Worm (Caenorhabditis elegans): ENCODE measurements around the gene R11G10.4.

The R11G10.4 gene

ce11 chrV:13497322-13497847 is 9.0 kb upstream of the R11G10.4 start, which contains the start of the genes eea-1 and gut-2 (continued):
- TF ChIP-seq nhr-237 (tag; optimal IDR thresholded peaks at IDR 0.05) (no peak), Y55F3AM.14 (GFP tag; optimal IDR thresholded peaks at IDR 0.05) (no peak), egl-27 (tag; optimal IDR thresholded peaks at IDR 0.05) (peak; percentile 20), fos-1 (tag; optimal IDR thresholded peaks at IDR 0.05) (peak; percentile 56), mbf-1 (tag; optimal IDR thresholded peaks at IDR 0.05) (no peak), nhr-129 (tag; optimal IDR thresholded peaks at IDR 0.05) (peak; percentile 56), F13H6.1 (tag; optimal IDR thresholded peaks at IDR 0.05) (peak; percentile 81), ZK546.5 (tag; optimal IDR thresholded peaks at IDR 0.05) (no peak), mdl-1 (tag; optimal IDR thresholded peaks at IDR 0.05) (no peak)

ce11 chrV:13499227-13499626 is 7.2 kb upstream of the R11G10.4 start:
- TF ChIP-seq aly-2 (tag; optimal IDR thresholded peaks at IDR 0.05) = no peak
- TF ChIP-seq dmd-4 (tag; optimal IDR thresholded peaks at IDR 0.05) = no peak
- no peak for TF ChIP-seq lin-11 (tag; optimal IDR thresholded peaks at IDR 0.05)

DNA sequence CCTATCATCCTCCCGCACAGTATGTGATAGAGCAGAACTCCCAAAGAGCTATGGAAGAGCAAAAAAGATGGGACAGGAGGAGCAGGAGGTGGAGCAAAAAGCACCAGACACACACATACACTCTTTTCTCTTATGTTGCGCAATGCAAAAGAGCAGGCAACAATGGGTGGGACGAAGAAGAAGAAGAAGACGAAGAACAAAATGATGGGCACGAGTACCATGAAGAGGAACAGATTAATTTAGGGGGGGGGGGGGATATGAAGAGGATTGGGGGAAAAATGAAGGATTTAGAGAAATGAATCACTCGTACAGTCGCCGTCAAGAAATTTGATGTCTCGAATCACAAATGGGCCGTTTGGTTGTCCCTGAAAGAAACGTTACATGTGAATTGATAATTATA is 5.2 kb downstream of the R11G10.4 start, which contains the start of gene avr-15:
Gene avr-15, minus strand, starts transcription at position 101 of the 400 bp plus-strand sequence.
- TF ChIP-seq skn-1 (tag; optimal IDR thresholded peaks at IDR 0.05) (no peak), F13H6.1 (tag; optimal IDR thresholded peaks at IDR 0.05) (no peak), R02D3.7 (tag; optimal IDR thresholded peaks at IDR 0.05) (no peak), mdl-1 (tag; optimal IDR thresholded peaks at IDR 0.05) (no peak), nhr-12 (tag; optimal IDR thresholded peaks at IDR 0.05) (no peak), C34F6.9 (tag; optimal IDR thresholded peaks at IDR 0.05) (no peak), ceh-82 (tag; optimal IDR thresholded peaks at IDR 0.05) (no peak)

DNA sequence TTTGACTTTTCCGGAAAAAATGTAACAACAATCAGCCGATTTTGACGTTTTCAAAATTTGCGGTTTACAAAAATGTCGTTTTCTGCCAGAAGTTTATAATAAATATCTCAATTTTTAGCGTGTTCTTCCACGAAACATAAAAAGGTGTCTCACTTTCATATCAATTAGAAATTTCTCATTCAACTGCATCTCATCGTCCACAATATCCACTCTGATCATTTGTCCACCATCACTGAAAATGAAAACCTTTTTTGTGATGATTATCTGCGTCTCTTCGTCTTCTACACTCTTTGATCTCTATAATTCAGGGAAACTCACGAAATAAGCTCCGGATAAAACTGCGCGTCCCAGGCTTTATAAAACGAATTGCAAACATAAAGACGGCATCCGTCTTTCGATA is 6.1 kb downstream of the R11G10.4 start:
- no peak for TF ChIP-seq sem-4 (tag; optimal IDR thresholded peaks at IDR 0.05)
- no peak for TF ChIP-seq dmd-4 (tag; optimal IDR thresholded peaks at IDR 0.05)
- no peak for TF ChIP-seq elt-3 (tag; optimal IDR thresholded peaks at IDR 0.05)
- no peak for TF ChIP-seq lsy-2 (tag; optimal IDR thresholded peaks at IDR 0.05)
- TF ChIP-seq snpc-4 (tag; optimal IDR thresholded peaks at IDR 0.05) = no peak
- TF ChIP-seq ztf-4 (tag; optimal IDR thresholded peaks at IDR 0.05) = no peak
- TF ChIP-seq peb-1 (tag; optimal IDR thresholded peaks at IDR 0.05) = no peak
- TF ChIP-seq skn-1 (tag; optimal IDR thresholded peaks at IDR 0.05) = no peak
- TF ChIP-seq lin-13 (GFP tag; optimal IDR thresholded peaks at IDR 0.05) = no peak
- no peak for TF ChIP-seq elt-1 (tag; optimal IDR thresholded peaks at IDR 0.05)
- no peak for TF ChIP-seq nhr-12 (tag; optimal IDR thresholded peaks at IDR 0.05)
- no peak for TF ChIP-seq lin-11 (tag; optimal IDR thresholded peaks at IDR 0.05)
- no peak for TF ChIP-seq nhr-25 (tag; optimal IDR thresholded peaks at IDR 0.05)
- TF ChIP-seq sma-9 (GFP tag; optimal IDR thresholded peaks at IDR 0.05) = no peak
- TF ChIP-seq sma-9 (tag; optimal IDR thresholded peaks at IDR 0.05) = no peak
- TF ChIP-seq mbf-1 (tag; optimal IDR thresholded peaks at IDR 0.05) = no peak
- no peak for TF ChIP-seq zag-1 (tag; optimal IDR thresholded peaks at IDR 0.05)
- TF ChIP-seq ztf-1 (GFP tag; conservative IDR thresholded peaks at IDR 0.05) = no peak

DNA sequence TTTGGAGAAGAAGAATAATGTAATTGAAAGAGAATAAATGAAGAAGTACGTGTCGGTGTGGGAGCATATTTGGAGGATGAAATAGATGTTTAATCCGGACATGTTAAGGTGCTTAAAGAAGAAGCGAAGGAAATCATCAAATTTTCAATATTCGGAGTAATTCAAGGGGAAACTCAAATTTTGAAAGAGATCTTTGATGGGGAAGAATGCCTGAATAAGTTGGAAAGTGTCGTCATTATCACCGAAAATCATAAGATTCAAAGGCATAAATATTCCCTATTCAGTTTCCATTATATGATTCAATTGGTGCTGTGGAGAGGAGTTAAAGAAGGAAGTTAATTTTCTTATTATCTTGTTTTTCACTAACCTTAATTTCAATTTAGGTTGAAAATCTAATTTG is 8.7 kb downstream of the R11G10.4 start, which contains the start of gene semi-1:
Gene semi-1, minus strand, starts transcription at position 101 of the 400 bp plus-strand sequence.
- no peak for TF ChIP-seq peb-1 (tag; optimal IDR thresholded peaks at IDR 0.05)
- TF ChIP-seq mbf-1 (tag; optimal IDR thresholded peaks at IDR 0.05) = no peak
- TF ChIP-seq sem-4 (tag; optimal IDR thresholded peaks at IDR 0.05) = no peak
- no peak for TF ChIP-seq nhr-77 (tag; optimal IDR thresholded peaks at IDR 0.05)
- no peak for TF ChIP-seq elt-1 (tag; optimal IDR thresholded peaks at IDR 0.05)
- TF ChIP-seq lin-13 (GFP tag; optimal IDR thresholded peaks at IDR 0.05) = no peak
- TF ChIP-seq lin-39 (tag; optimal IDR thresholded peaks at IDR 0.05) = no peak
- no peak for TF ChIP-seq ztf-4 (tag; optimal IDR thresholded peaks at IDR 0.05)
- no peak for TF ChIP-seq lsy-2 (tag; optimal IDR thresholded peaks at IDR 0.05)
- TF ChIP-seq nhr-11 (tag; optimal IDR thresholded peaks at IDR 0.05) = no peak
- TF ChIP-seq alr-1 (tag; optimal IDR thresholded peaks at IDR 0.05) = no peak
- TF ChIP-seq egl-27 (tag; optimal IDR thresholded peaks at IDR 0.05) = no peak
- TF ChIP-seq unc-62 (GFP tag; optimal IDR thresholded peaks at IDR 0.05) = no peak
- TF ChIP-seq ceh-16 (tag; optimal IDR thresholded peaks at IDR 0.05) = no peak
- TF ChIP-seq unc-39 (tag; optimal IDR thresholded peaks at IDR 0.05) = no peak
- no peak for TF ChIP-seq unc-55 (GFP tag; optimal IDR thresholded peaks at IDR 0.05)

Measured in whole organism, L2 larva.